Fruit fly (Drosophila melanogaster) whole organism, embryonic: ENCODE data around the gene CG43078.

ENCODE experiments used
- Atf3 ChIP-seq: fragments of 200-800 bp; sonication (Bioruptor generic); optimal IDR thresholded peaks from 3 replicates; lab custom pipeline; 2016; ENCODE audit warnings: missing biosample characterization, missing genetic modification characterization
- B-H1 ChIP-seq: fragments of 200-800 bp; sonication (Bioruptor generic); IDR thresholded peaks from 3 replicates; pipeline ENCODE4 v1.3.6; 2022; ENCODE audit warnings: missing biosample characterization, missing genetic modification characterization
- B-H2 ChIP-seq: fragments of 200-800 bp; sonication (Bioruptor generic); optimal IDR thresholded peaks from 2 replicates; lab custom pipeline; 2018; ENCODE audit warnings: missing biosample characterization, mild to moderate bottlenecking, missing genetic modification characterization
- Bdp1 ChIP-seq: fragments of 200-800 bp; sonication (Bioruptor generic); optimal IDR thresholded peaks from 3 replicates; lab custom pipeline; 2016; ENCODE audit warnings: missing biosample characterization, missing genetic modification characterization
- CG10321 ChIP-seq: fragments of 200-800 bp; sonication (Bioruptor generic); IDR thresholded peaks from 2 replicates; pipeline ENCODE4 v1.3.6; 2022; ENCODE audit warnings: missing biosample characterization, missing genetic modification characterization
- CG10366 ChIP-seq: fragments of 200-800 bp; sonication (Bioruptor generic); IDR thresholded peaks from 2 replicates; pipeline ENCODE4 v1.3.6; 2022; ENCODE audit warnings: missing biosample characterization, missing genetic modification characterization
- CG10979 ChIP-seq: fragments of 200-800 bp; sonication (Bioruptor generic); optimal IDR thresholded peaks from 2 replicates; lab custom pipeline; 2018; ENCODE audit warnings: missing biosample characterization, mild to moderate bottlenecking, missing genetic modification characterization, moderate library complexity
- CG11504 ChIP-seq: fragments of 200-800 bp; sonication (Bioruptor generic); optimal IDR thresholded peaks from 3 replicates; lab custom pipeline; 2019; ENCODE audit warnings: missing biosample characterization, mild to moderate bottlenecking, missing genetic modification characterization, moderate library complexity
- CG12744 ChIP-seq: fragments of 200-800 bp; sonication (Bioruptor generic); optimal IDR thresholded peaks from 2 replicates; lab custom pipeline; 2016; ENCODE audit warnings: missing biosample characterization, missing genetic modification characterization
- CG14441 ChIP-seq: fragments of 200-800 bp; sonication (Bioruptor generic); IDR thresholded peaks from 2 replicates; pipeline ENCODE4 v1.3.6; 2022; ENCODE audit warnings: missing biosample characterization, missing genetic modification characterization
- CG1647 ChIP-seq: fragments of 200-800 bp; sonication (Bioruptor generic); optimal IDR thresholded peaks from 3 replicates; lab custom pipeline; 2016; ENCODE audit warnings: missing biosample characterization, missing genetic modification characterization
- CG16779 ChIP-seq: fragments of 200-800 bp; sonication (Bioruptor generic); IDR thresholded peaks from 2 replicates; pipeline ENCODE4 v1.3.6; 2022; ENCODE audit warnings: missing biosample characterization, missing genetic modification characterization
- CG16863 ChIP-seq: fragments of 200-800 bp; sonication (Bioruptor generic); optimal IDR thresholded peaks from 3 replicates; lab custom pipeline; 2016; ENCODE audit warnings: missing biosample characterization, missing genetic modification characterization
- CG18764 ChIP-seq: fragments of 200-800 bp; sonication (Bioruptor generic); optimal IDR thresholded peaks from 3 replicates; lab custom pipeline; 2016; ENCODE audit warnings: missing biosample characterization, missing genetic modification characterization
- CG2199 ChIP-seq: fragments of 200-800 bp; sonication (Bioruptor generic); IDR thresholded peaks from 3 replicates; pipeline ENCODE4 v1.3.6; 2022; ENCODE audit warnings: missing biosample characterization, missing genetic modification characterization
- CG30403 ChIP-seq: fragments of 200-800 bp; sonication (Bioruptor generic); optimal IDR thresholded peaks from 3 replicates; lab custom pipeline; 2016; ENCODE audit warnings: missing biosample characterization, missing genetic modification characterization
- CG32532 ChIP-seq: fragments of 200-800 bp; sonication (Bioruptor generic); IDR thresholded peaks from 2 replicates; pipeline ENCODE4 v1.3.6; 2022; ENCODE audit warnings: missing biosample characterization, missing genetic modification characterization
- CG3838 ChIP-seq: fragments of 200-800 bp; sonication (Bioruptor generic); optimal IDR thresholded peaks from 3 replicates; lab custom pipeline; 2016; ENCODE audit warnings: missing biosample characterization, missing genetic modification characterization
- CG8388 ChIP-seq: fragments of 200-800 bp; sonication (Bioruptor generic); optimal IDR thresholded peaks from 2 replicates; lab custom pipeline; 2019; ENCODE audit warnings: missing biosample characterization, mild to moderate bottlenecking, missing genetic modification characterization, moderate library complexity
- Drgx ChIP-seq: fragments of 200-800 bp; sonication (Bioruptor generic); IDR thresholded peaks from 2 replicates; pipeline ENCODE4 v1.3.6; 2022; ENCODE audit warnings: missing biosample characterization, missing genetic modification characterization
- Eip74EF ChIP-seq, 2 experiments: fragments of 200-800 bp in 1 of 2; fragments of >200 bp in 1 of 2; sonication (Bioruptor generic) in 1 of 2; optimal IDR thresholded peaks; 2 replicates each; lab custom pipeline; 2017 to 2019; ENCODE audit warnings: missing biosample characterization in 2 of 2, missing genetic modification characterization in 2 of 2, mild to moderate bottlenecking in 1 of 2, moderate library complexity in 1 of 2
- Ets65A ChIP-seq: fragments of 200-800 bp; sonication (Bioruptor generic); peaks from one replicate; lab custom pipeline; 2016; ENCODE audit warnings: missing biosample characterization, missing genetic modification characterization
- HmgZ ChIP-seq: fragments of 200-800 bp; sonication (Bioruptor generic); optimal IDR thresholded peaks from 2 replicates; lab custom pipeline; 2018; ENCODE audit warnings: missing biosample characterization, mild to moderate bottlenecking, missing genetic modification characterization
- Hr51 ChIP-seq, 2 experiments: fragments of 200-800 bp; sonication (Bioruptor generic); optimal IDR thresholded peaks; 2 replicates in 1 of 2; 3 replicates in 1 of 2; lab custom pipeline; 2016 to 2018; ENCODE audit warnings: missing biosample characterization in 2 of 2, missing genetic modification characterization in 2 of 2, mild to moderate bottlenecking in 1 of 2, moderate library complexity in 1 of 2
- Lhr ChIP-seq: fragments of 200-800 bp; sonication (Bioruptor generic); optimal IDR thresholded peaks from 3 replicates; lab custom pipeline; 2017; ENCODE audit warnings: mild to moderate bottlenecking, missing biosample characterization, missing genetic modification reagents, missing genetic modification characterization
- MTF-1 ChIP-seq: fragments of 200-800 bp; sonication (Bioruptor generic); optimal IDR thresholded peaks from 2 replicates; lab custom pipeline; 2018; ENCODE audit warnings: missing biosample characterization, mild to moderate bottlenecking, missing genetic modification characterization, borderline replicate concordance
- Med ChIP-seq: fragments of 200-800 bp; sonication (Bioruptor generic); peaks from one replicate; lab custom pipeline; 2016; ENCODE audit warnings: missing biosample characterization, missing genetic modification characterization, mild to moderate bottlenecking, inconsistent platforms, moderate library complexity
- Oli ChIP-seq: fragments of 200-800 bp; sonication (Bioruptor generic); optimal IDR thresholded peaks from 2 replicates; lab custom pipeline; 2018; ENCODE audit warnings: missing biosample characterization, mild to moderate bottlenecking, missing genetic modification characterization, moderate library complexity
- Optix ChIP-seq: fragments of 200-800 bp; sonication (Bioruptor generic); IDR thresholded peaks from 3 replicates; pipeline ENCODE4 v1.3.6; 2022; ENCODE audit warnings: missing biosample characterization, missing genetic modification characterization
- Spps ChIP-seq: fragments of 200-800 bp; sonication (Bioruptor generic); optimal IDR thresholded peaks from 2 replicates; lab custom pipeline; 2018; ENCODE audit warnings: missing biosample characterization, mild to moderate bottlenecking, missing genetic modification characterization
- ac ChIP-seq: fragments of 200-800 bp; sonication (Bioruptor generic); optimal IDR thresholded peaks from 3 replicates; lab custom pipeline; 2017; ENCODE audit warnings: missing biosample characterization, mild to moderate bottlenecking, missing genetic modification characterization
- az2 ChIP-seq: fragments of 200-800 bp; sonication (Bioruptor generic); optimal IDR thresholded peaks from 3 replicates; lab custom pipeline; 2016; ENCODE audit warnings: missing biosample characterization, missing genetic modification characterization
- chinmo ChIP-seq: fragments of 200-800 bp; sonication (Bioruptor generic); IDR thresholded peaks from 4 replicates; pipeline ENCODE4 v1.3.6; 2022; ENCODE audit warnings: missing biosample characterization, missing genetic modification characterization; ENCODE audit not compliant: partially characterized antibody
- croc ChIP-seq: fragments of 200-800 bp; sonication (Bioruptor generic); conservative IDR thresholded peaks from 3 replicates; pipeline ENCODE4 v1.3.6; 2022; ENCODE audit warnings: missing biosample characterization, missing genetic modification characterization
- crol ChIP-seq: fragments of 200-800 bp; sonication (Bioruptor generic); IDR thresholded peaks from 2 replicates; pipeline ENCODE4 v1.3.6; 2022; ENCODE audit warnings: missing biosample characterization, missing genetic modification characterization
- dm ChIP-seq: fragments of 200-800 bp; sonication (Bioruptor generic); optimal IDR thresholded peaks from 3 replicates; lab custom pipeline; 2016; ENCODE audit warnings: missing biosample characterization, missing genetic modification characterization
- eve ChIP-seq, 2 experiments: fragments of >200 bp; optimal IDR thresholded peaks; 2 replicates each; lab custom pipeline; 2017; ENCODE audit warnings: missing biosample characterization in 2 of 2, missing genetic modification characterization in 2 of 2
- ftz-f1 ChIP-seq: fragments of 200-800 bp; sonication (Bioruptor generic); optimal IDR thresholded peaks from 2 replicates; lab custom pipeline; 2016; ENCODE audit warnings: missing biosample characterization, missing genetic modification characterization
- gsb ChIP-seq: fragments of 200-800 bp; sonication (Bioruptor generic); IDR thresholded peaks from 2 replicates; pipeline ENCODE4 v1.3.6; 2022; ENCODE audit warnings: missing biosample characterization, missing genetic modification characterization
- oc ChIP-seq: fragments of 200-800 bp; sonication (Bioruptor generic); optimal IDR thresholded peaks from 2 replicates; lab custom pipeline; 2018; ENCODE audit warnings: missing biosample characterization, mild to moderate bottlenecking, missing genetic modification characterization, moderate library complexity
- peb ChIP-seq: fragments of 200-800 bp; sonication (Bioruptor generic); IDR thresholded peaks from 2 replicates; pipeline ENCODE4 v1.3.6; 2022; ENCODE audit warnings: missing biosample characterization, missing genetic modification characterization
- pfk ChIP-seq: fragments of 200-800 bp; sonication (Bioruptor generic); optimal IDR thresholded peaks from 2 replicates; lab custom pipeline; 2018; ENCODE audit warnings: missing biosample characterization, mild to moderate bottlenecking, missing genetic modification characterization, moderate library complexity
- sens ChIP-seq: fragments of 200-800 bp; sonication (Bioruptor generic); peaks from one replicate; lab custom pipeline; 2016; ENCODE audit warnings: missing biosample characterization, missing genetic modification characterization
- sens-2 ChIP-seq: fragments of 200-800 bp; sonication (Bioruptor generic); IDR thresholded peaks from 2 replicates; pipeline ENCODE4 v1.3.6; 2022; ENCODE audit warnings: missing biosample characterization, missing genetic modification characterization
- slbo ChIP-seq: fragments of 200-800 bp; sonication (Bioruptor generic); IDR thresholded peaks from 2 replicates; pipeline ENCODE4 v1.3.6; 2022; ENCODE audit warnings: missing biosample characterization, missing genetic modification characterization
- so ChIP-seq: fragments of 200-800 bp; sonication (Bioruptor generic); IDR thresholded peaks from 3 replicates; pipeline ENCODE4 v1.3.6; 2022; ENCODE audit warnings: missing biosample characterization, missing genetic modification characterization
- trh ChIP-seq: fragments of 200-800 bp; sonication (Bioruptor generic); optimal IDR thresholded peaks from 2 replicates; lab custom pipeline; 2016; ENCODE audit warnings: missing biosample characterization, missing genetic modification characterization
- unpg ChIP-seq: fragments of 200-800 bp; sonication (Bioruptor generic); optimal IDR thresholded peaks from 3 replicates; lab custom pipeline; 2018; ENCODE audit warnings: missing biosample characterization, mild to moderate bottlenecking, missing genetic modification characterization, moderate library complexity
- z ChIP-seq: fragments of 200-800 bp; sonication (Bioruptor generic); IDR thresholded peaks from 3 replicates; pipeline ENCODE4 v1.3.6; 2022; ENCODE audit warnings: missing biosample characterization, missing genetic modification characterization

CG43078 gene

DNA sequence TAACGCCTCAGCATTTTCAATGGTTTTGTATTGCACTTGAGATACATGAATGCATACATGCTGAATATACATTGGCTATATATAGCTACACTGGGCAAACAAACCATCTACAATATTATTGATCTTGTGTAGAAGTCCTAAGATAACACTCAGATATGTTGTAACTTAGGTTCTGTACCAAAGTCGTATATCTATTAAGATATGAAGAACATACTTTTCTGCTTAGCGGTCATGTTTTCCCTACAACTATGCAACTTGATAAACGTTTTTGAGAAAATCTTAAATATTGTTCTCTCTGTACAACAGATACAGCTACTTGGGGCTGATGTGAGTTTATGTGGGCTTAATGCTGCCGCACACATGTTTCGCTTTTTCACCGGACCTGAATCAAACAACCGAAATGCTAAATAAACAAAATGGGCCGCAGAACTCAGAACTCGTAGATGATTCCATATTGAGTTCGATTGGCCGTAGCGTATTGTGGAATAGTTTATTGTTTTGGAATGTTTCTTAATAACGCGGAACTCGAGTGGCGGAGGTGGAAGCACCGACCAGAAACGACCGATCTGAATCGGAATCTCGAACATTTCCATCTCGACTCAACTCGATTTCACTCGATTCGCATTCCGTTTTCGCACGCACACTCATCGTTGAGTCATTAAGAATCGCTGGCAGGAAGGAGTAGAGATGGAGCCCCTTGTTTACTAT is 27.3 kb upstream of the CG43078 start (continued):
- no peak for TF ChIP-seq trh (GFP tag; lab: Kevin White, UChicago)
- TF ChIP-seq peb (GFP tag; lab: Robert Waterston, UW) = no peak
- TF ChIP-seq CG1647 (GFP tag; lab: Kevin White, UChicago) = no peak
- no peak for TF ChIP-seq pfk (GFP tag; lab: Kevin White, UChicago)
- peak; percentile 44 for TF ChIP-seq oc (tag; lab: Kevin White, UChicago)
- peak; percentile 71 for TF ChIP-seq CG10979 (tag; lab: Kevin White, UChicago)
- TF ChIP-seq eve (GFP tag; optimal IDR thresholded peaks at IDR 0.05; lab: Kevin White, UChicago) = peak in 1 of 2 experiments; percentile 83
- TF ChIP-seq HmgZ (tag; lab: Kevin White, UChicago) = no peak
- TF ChIP-seq CG3838 = no peak
- peak; percentile 37 for TF ChIP-seq az2 (GFP tag; lab: Kevin White, UChicago)
- TF ChIP-seq MTF-1 (GFP tag; lab: Kevin White, UChicago) = no peak
- TF ChIP-seq Lhr (GFP tag; lab: Kevin White, UChicago) = peak; percentile 11
- no peak for TF ChIP-seq ftz-f1
- no peak for TF ChIP-seq so (GFP tag; lab: Robert Waterston, UW)
- peak; percentile 35 for TF ChIP-seq CG18764 (GFP tag; lab: Kevin White, UChicago)
- TF ChIP-seq z (GFP tag; lab: Robert Waterston, UW) = peak; percentile 74; the same call in 2 of the 3 replicates
- TF ChIP-seq Optix = no peak
- TF ChIP-seq CG16863 (GFP tag; lab: Kevin White, UChicago) = peak; percentile 11
- TF ChIP-seq Spps = peak; percentile 7
- no peak for TF ChIP-seq CG10321 (GFP tag; lab: Robert Waterston, UW)
- no peak for TF ChIP-seq CG12744 (GFP tag; lab: Kevin White, UChicago)
- no peak for TF ChIP-seq CG16779 (GFP tag; lab: Robert Waterston, UW)
- TF ChIP-seq chinmo (GFP tag; lab: Robert Waterston, UW) = peak; percentile 79; the same call in 2 of the 4 replicates
- no peak for TF ChIP-seq dm (GFP tag; lab: Kevin White, UChicago)
- TF ChIP-seq Eip74EF (GFP tag; optimal IDR thresholded peaks at IDR 0.05; lab: Kevin White, UChicago) = peak in 1 of 2 experiments; percentile 64
- peak; percentile 72 for TF ChIP-seq unpg
- TF ChIP-seq Bdp1 (GFP tag; lab: Kevin White, UChicago) = no peak
- TF ChIP-seq CG10366 (GFP tag; lab: Robert Waterston, UW) = no peak; the same call in 1 of the 2 replicates
- TF ChIP-seq ac (GFP tag; lab: Kevin White, UChicago) = no peak
- no peak for TF ChIP-seq B-H1 (GFP tag; lab: Robert Waterston, UW)
- peak; percentile 59 for TF ChIP-seq Oli (tag; lab: Kevin White, UChicago)
- TF ChIP-seq CG11504 (tag; lab: Kevin White, UChicago) = peak; percentile 58
- TF ChIP-seq Hr51 (GFP tag; optimal IDR thresholded peaks at IDR 0.05; lab: Kevin White, UChicago) = peak in 1 of 2 experiments; percentile 56
- TF ChIP-seq B-H2 (GFP tag; lab: Kevin White, UChicago) = no peak
- TF ChIP-seq CG8388 (GFP tag; lab: Kevin White, UChicago) = peak; percentile 62
- TF ChIP-seq Atf3 (GFP tag; lab: Kevin White, UChicago) = no peak
- TF ChIP-seq croc = peak; percentile 48; the same call in 2 of the 3 replicates

DNA sequence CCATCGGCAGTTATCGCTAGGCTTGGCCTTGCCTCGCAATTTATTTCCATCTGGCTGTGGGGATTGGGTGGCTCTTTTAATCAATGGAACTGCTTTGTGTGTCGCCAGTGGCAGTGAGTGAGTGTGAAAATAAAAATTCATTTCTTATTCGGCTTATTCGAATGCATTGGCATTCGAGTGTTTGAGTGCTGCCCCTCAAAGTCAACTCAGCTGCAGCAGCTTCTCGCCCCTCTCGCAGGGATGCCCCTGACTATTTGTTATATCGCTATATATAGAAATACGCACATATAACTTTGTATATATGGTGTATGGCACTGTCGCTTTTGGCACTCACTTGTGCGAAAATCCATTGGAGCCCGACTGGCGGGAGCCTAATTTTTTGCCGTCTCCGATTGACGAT is 25.8 kb upstream of the CG43078 start:
- 0 out of 2 replicates have a peak, but pooled peaks have one; percentile 23 for TF ChIP-seq crol (GFP tag; lab: Robert Waterston, UW)
- peak; percentile 20 for TF ChIP-seq sens (GFP tag; lab: Kevin White, UChicago)
- no peak for TF ChIP-seq eve (GFP tag; optimal IDR thresholded peaks at IDR 0.05; lab: Kevin White, UChicago)
- TF ChIP-seq CG14441 = 0 out of 2 replicates have a peak, but pooled peaks have one; percentile 15
- 0 out of 2 replicates have a peak, but pooled peaks have one; percentile 20 for TF ChIP-seq CG32532 (GFP tag; lab: Robert Waterston, UW)
- TF ChIP-seq Med (GFP tag; lab: Kevin White, UChicago) = peak; percentile 49
- no peak for TF ChIP-seq sens-2 (GFP tag; lab: Robert Waterston, UW)
- TF ChIP-seq so (GFP tag; lab: Robert Waterston, UW) = 0 out of 3 replicates have a peak, but pooled peaks have one; percentile 12
- TF ChIP-seq gsb (GFP tag; lab: Robert Waterston, UW) = 0 out of 2 replicates have a peak, but pooled peaks have one; percentile 15
- TF ChIP-seq CG30403 (GFP tag; lab: Kevin White, UChicago) = no peak
- TF ChIP-seq chinmo (GFP tag; lab: Robert Waterston, UW) = 0 out of 4 replicates have a peak, but pooled peaks have one; percentile 44
- peak; percentile 20; the same call in 1 of the 2 replicates for TF ChIP-seq Drgx
- no peak for TF ChIP-seq slbo
- TF ChIP-seq Ets65A (GFP tag; lab: Kevin White, UChicago) = peak; percentile 12
- 0 out of 3 replicates have a peak, but pooled peaks have one; percentile 24 for TF ChIP-seq CG2199
